Worm (Caenorhabditis elegans): Measurements from ENCODE around the gene pals-39.
A peak's percentile ranks its signal among the peaks of the same experiment; 100 is the strongest.

pals-39 gene

DNA sequence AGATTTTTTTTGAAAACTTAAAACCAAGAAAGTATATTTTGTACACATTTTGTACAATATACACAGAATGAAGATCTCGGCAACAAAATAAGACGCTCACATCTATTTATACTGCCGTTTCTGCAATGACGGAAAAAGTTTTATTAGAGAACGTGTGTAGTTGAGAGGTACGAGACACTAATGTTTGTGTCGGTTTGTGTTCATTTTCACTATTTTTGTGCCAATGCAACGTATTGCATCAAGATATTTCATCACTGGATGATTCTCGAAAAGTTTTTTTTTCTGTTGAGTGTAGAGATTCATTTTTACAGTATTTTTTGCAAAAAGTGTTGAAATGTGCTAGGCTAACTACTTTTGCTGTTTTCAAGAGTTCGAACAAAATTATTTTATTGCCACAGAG is 34.7 kb downstream of the pals-39 start (continued):
- TF ChIP-seq hpl-2 (GFP tag; optimal IDR thresholded peaks at IDR 0.05) = no peak
- TF ChIP-seq fkh-8 (tag; optimal IDR thresholded peaks at IDR 0.05) = no peak
- no peak for TF ChIP-seq hlh-17 (GFP tag; optimal IDR thresholded peaks at IDR 0.05; ENCODE audit: borderline replicate concordance)
- TF ChIP-seq tbx-2 (tag; optimal IDR thresholded peaks at IDR 0.05) = no peak
- no peak for TF ChIP-seq fkh-10 (GFP tag; optimal IDR thresholded peaks at IDR 0.05)
- TF ChIP-seq Y116A8C.19 (tag; optimal IDR thresholded peaks at IDR 0.05; ENCODE audit: borderline replicate concordance) = no peak
- TF ChIP-seq unc-30 (tag; optimal IDR thresholded peaks at IDR 0.05) = no peak
- TF ChIP-seq nhr-47 (tag; optimal IDR thresholded peaks at IDR 0.05) = no peak
- no peak for TF ChIP-seq pag-3 (tag; optimal IDR thresholded peaks at IDR 0.05; ENCODE audit: borderline replicate concordance, insufficient read depth)
- no peak for TF ChIP-seq efl-3 (GFP tag; optimal IDR thresholded peaks at IDR 0.05)
- no peak for TF ChIP-seq nhr-90 (tag; optimal IDR thresholded peaks at IDR 0.05; ENCODE audit: poor library complexity)
- TF ChIP-seq dsc-1 (tag; optimal IDR thresholded peaks at IDR 0.05) = no peak
- peak; percentile 66 for TF ChIP-seq nhr-85 (tag)
- TF ChIP-seq hlh-4 (tag; optimal IDR thresholded peaks at IDR 0.05) = no peak

ce11 chrV:12408525-12408924 is 35.1 kb downstream of the pals-39 start, which contains the start of gene cdr-4:
Gene cdr-4, minus strand, starts transcription at chrV:12408625.
- TF ChIP-seq C04F5.9 (tag; optimal IDR thresholded peaks at IDR 0.05) (no peak), sup-37 (GFP tag; optimal IDR thresholded peaks at IDR 0.05) (no peak), C16A3.4 (tag; optimal IDR thresholded peaks at IDR 0.05) (no peak)

- TF ChIP-seq lsy-2 (tag; optimal IDR thresholded peaks at IDR 0.05) (no peak), aha-1 (tag; optimal IDR thresholded peaks at IDR 0.05) (no peak), jun-1 (tag; optimal IDR thresholded peaks at IDR 0.05) (no peak), snu-23 (GFP tag; optimal IDR thresholded peaks at IDR 0.05) (no peak), elt-3 (tag; optimal IDR thresholded peaks at IDR 0.05) (no peak), hlh-4 (tag; optimal IDR thresholded peaks at IDR 0.05) (no peak), nhr-76 (tag; optimal IDR thresholded peaks at IDR 0.05) (no peak), vab-15 (tag; optimal IDR thresholded peaks at IDR 0.05) (no peak), snpc-4 (tag; optimal IDR thresholded peaks at IDR 0.05) (no peak), ceh-88 (GFP tag; IDR thresholded peaks at IDR 0.05) (no peak), unc-30 (tag; optimal IDR thresholded peaks at IDR 0.05) (no peak), ama-1 (optimal IDR thresholded peaks at IDR 0.05) (no peak)
Measured at ce11 chrV:12406514-12406913, 37.1 kb downstream of the pals-39 start.

DNA sequence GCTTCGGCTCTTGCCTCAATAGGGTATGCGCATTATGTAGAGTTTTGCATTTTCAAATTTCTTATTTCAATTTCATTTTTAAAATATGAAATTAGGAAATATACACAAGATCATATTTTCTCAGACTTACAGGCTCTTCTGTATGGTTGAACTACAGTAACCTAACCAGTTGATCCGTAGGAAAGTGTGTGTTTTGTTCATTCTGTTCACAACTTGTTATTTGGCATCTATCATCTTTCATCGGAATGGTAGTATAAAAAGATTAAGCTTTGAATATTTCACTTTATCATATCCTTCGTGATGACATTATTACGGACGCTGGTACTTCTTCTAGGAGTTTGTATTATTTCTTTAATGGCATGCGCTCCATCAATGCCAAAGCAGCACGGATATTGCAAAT is 37.7 kb downstream of the pals-39 start, which contains the start of gene K01D12.10:
Gene K01D12.10 (plus strand): TSS at position 301 of the 400 bp plus-strand sequence.
- TF ChIP-seq elt-2 (tag; optimal IDR thresholded peaks at IDR 0.05) (no peak), dsc-1 (tag; optimal IDR thresholded peaks at IDR 0.05) (no peak), C04F5.9 (tag; optimal IDR thresholded peaks at IDR 0.05) (no peak), nhr-77 (tag; optimal IDR thresholded peaks at IDR 0.05) (no peak), nhr-90 (tag; optimal IDR thresholded peaks at IDR 0.05; ENCODE audit: poor library complexity) (no peak), elt-3 (tag; optimal IDR thresholded peaks at IDR 0.05) (no peak)

- TF ChIP-seq C04F5.9 (tag; optimal IDR thresholded peaks at IDR 0.05) = no peak
Measured at ce11 chrV:12404544-12404943, 39.1 kb downstream of the pals-39 start, which contains the start of gene K01D12.9. Gene K01D12.9, minus strand, starts transcription at chrV:12404644.

DNA sequence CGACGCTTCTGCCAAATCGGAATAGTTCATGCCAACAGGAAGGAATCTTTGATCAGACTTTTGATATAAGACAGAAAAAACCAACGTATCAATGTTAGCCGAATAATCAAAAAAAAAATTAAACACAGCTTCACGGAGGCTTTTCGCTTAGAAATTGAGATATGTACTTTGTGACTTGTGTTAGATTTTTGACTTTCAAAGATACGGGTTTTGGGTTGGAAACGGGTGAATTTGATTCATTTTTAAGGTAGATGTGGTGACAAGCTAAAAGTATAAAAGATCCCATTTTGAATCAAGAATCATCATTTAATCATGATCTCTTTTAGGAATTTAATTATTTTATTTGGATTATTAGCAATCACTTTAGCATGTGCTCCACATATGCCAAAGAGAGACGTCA is 41.3 kb downstream of the pals-39 start, which contains the start of gene K01D12.8:
Gene K01D12.8 (plus strand): TSS at position 301 of the 400 bp plus-strand sequence.
- TF ChIP-seq snu-23 (GFP tag; optimal IDR thresholded peaks at IDR 0.05) = no peak
- TF ChIP-seq elt-2 (tag; optimal IDR thresholded peaks at IDR 0.05) = no peak
- TF ChIP-seq mab-9 (GFP tag; IDR thresholded peaks at IDR 0.05) = no peak
- TF ChIP-seq ztf-4 (tag; optimal IDR thresholded peaks at IDR 0.05) = no peak
- TF ChIP-seq unc-86 (tag; optimal IDR thresholded peaks at IDR 0.05) = no peak
- TF ChIP-seq egl-27 (tag; optimal IDR thresholded peaks at IDR 0.05) = no peak
- no peak for TF ChIP-seq ceh-90 (tag; optimal IDR thresholded peaks at IDR 0.05)
- TF ChIP-seq blmp-1 (tag; optimal IDR thresholded peaks at IDR 0.05) = no peak
- TF ChIP-seq rnt-1 (tag; optimal IDR thresholded peaks at IDR 0.05) = no peak
- TF ChIP-seq alr-1 (tag; optimal IDR thresholded peaks at IDR 0.05; ENCODE audit: borderline replicate concordance) = no peak
- no peak for TF ChIP-seq unc-98 (GFP tag; IDR thresholded peaks at IDR 0.05)
- no peak for TF ChIP-seq lin-39 (tag; optimal IDR thresholded peaks at IDR 0.05)
- TF ChIP-seq fkh-4 (tag; optimal IDR thresholded peaks at IDR 0.05; ENCODE audit: borderline replicate concordance) = no peak
- no peak for TF ChIP-seq nhr-28 (tag; optimal IDR thresholded peaks at IDR 0.05)
